Fruit fly (Drosophila melanogaster) whole organism, wandering third instar larva: ENCODE data around the gene CG17751.

ENCODE experiments used
- Abd-B ChIP-seq: fragments of >200 bp; optimal IDR thresholded peaks from 2 replicates; lab custom pipeline; 2017; ENCODE audit warnings: missing biosample characterization, missing genetic modification characterization
- CG9705 ChIP-seq: fragments of 200-800 bp; sonication (Bioruptor generic); optimal IDR thresholded peaks from 2 replicates; lab custom pipeline; 2018; ENCODE audit warnings: missing biosample characterization, mild to moderate bottlenecking, missing genetic modification characterization
- Jra ChIP-seq: sonication (Bioruptor generic); optimal IDR thresholded peaks from 2 replicates; lab custom pipeline; 2016; ENCODE audit warnings: missing biosample characterization, missing genetic modification characterization
- Rel ChIP-seq, 2 experiments: fragments of 200-800 bp; sonication (Bioruptor generic) in 1 of 2; optimal IDR thresholded peaks; 2 replicates in 1 of 2; 3 replicates in 1 of 2; lab custom pipeline; 2016 to 2019; ENCODE audit warnings: mild to moderate bottlenecking in 2 of 2, missing biosample characterization in 2 of 2, missing genetic modification characterization in 2 of 2, moderate library complexity in 1 of 2
- dmrt93B ChIP-seq: fragments of 200-800 bp; sonication (Bioruptor generic); optimal IDR thresholded peaks from 2 replicates; lab custom pipeline; 2018; ENCODE audit warnings: missing biosample characterization, mild to moderate bottlenecking, missing genetic modification characterization
- h ChIP-seq: fragments of 200-800 bp; sonication (Bioruptor generic); optimal IDR thresholded peaks from 3 replicates; lab custom pipeline; 2016; ENCODE audit warnings: missing biosample characterization, mild to moderate bottlenecking, missing genetic modification characterization
- usp ChIP-seq: fragments of >200 bp; optimal IDR thresholded peaks from 2 replicates; lab custom pipeline; 2017; ENCODE audit warnings: missing biosample characterization, missing genetic modification characterization

DNA sequence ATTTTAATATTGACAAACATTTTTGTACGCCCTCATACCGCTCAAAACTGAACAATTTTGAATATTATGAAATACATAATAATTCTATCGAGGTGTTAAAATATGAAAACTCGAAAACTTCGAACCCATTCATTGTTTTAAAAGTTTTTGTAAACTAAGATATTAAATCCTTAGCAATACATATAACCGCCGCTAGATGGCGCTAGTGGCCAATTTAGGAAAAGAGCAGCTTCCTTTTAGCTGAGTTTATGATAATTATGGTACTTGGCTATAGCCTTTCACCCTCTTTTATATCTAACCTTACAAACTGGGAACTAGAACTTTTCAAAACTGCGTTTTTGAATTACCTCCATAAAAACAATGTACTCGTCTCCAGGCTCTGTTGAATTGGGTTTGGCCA, 50.2 kb downstream of the CG17751 start:
- TF ChIP-seq CG9705 (GFP tag; lab: Kevin White, UChicago), result no peak
- no peak for TF ChIP-seq dmrt93B (GFP tag; lab: Kevin White, UChicago)
- TF ChIP-seq Abd-B (GFP tag; lab: Kevin White, UChicago), result no peak
- TF ChIP-seq usp (GFP tag; lab: Kevin White, UChicago), result no peak
- no peak for TF ChIP-seq Jra (GFP tag; lab: Kevin White, UChicago)
- TF ChIP-seq Rel (GFP tag; optimal IDR thresholded peaks at IDR 0.05; lab: Kevin White, UChicago), result no peak
- TF ChIP-seq Rel (tag; optimal IDR thresholded peaks at IDR 0.05; lab: Kevin White, UChicago), result no peak
- no peak for TF ChIP-seq h (GFP tag; lab: Kevin White, UChicago)
